Fruit fly (Drosophila melanogaster) whole organism, wandering third instar larva: ENCODE results near the gene CG1979.

Source experiments
- Abd-B ChIP-seq: fragments of >200 bp; optimal IDR thresholded peaks from 2 replicates; lab custom pipeline; 2017; ENCODE audit warnings: missing biosample characterization, missing genetic modification characterization
- CG9705 ChIP-seq: fragments of 200-800 bp; sonication (Bioruptor generic); optimal IDR thresholded peaks from 2 replicates; lab custom pipeline; 2018; ENCODE audit warnings: missing biosample characterization, mild to moderate bottlenecking, missing genetic modification characterization
- Dfd ChIP-seq: fragments of >200 bp; optimal IDR thresholded peaks from 2 replicates; lab custom pipeline; 2017; ENCODE audit warnings: missing biosample characterization, missing genetic modification characterization
- Hr78 ChIP-seq: fragments of >200 bp; optimal IDR thresholded peaks from 2 replicates; lab custom pipeline; 2017; ENCODE audit warnings: missing biosample characterization, missing genetic modification characterization
- Hr83 ChIP-seq: fragments of 200-300 bp; sonication (Bioruptor generic); optimal IDR thresholded peaks from 2 replicates; lab custom pipeline; 2016; ENCODE audit warnings: missing biosample characterization, mild to moderate bottlenecking, missing genetic modification characterization, moderate library complexity; ENCODE audit not compliant: poor library complexity, severe bottlenecking
- OdsH ChIP-seq: fragments of 200-800 bp; sonication (Bioruptor generic); optimal IDR thresholded peaks from 2 replicates; lab custom pipeline; 2016; ENCODE audit warnings: missing biosample characterization, mild to moderate bottlenecking, missing genetic modification characterization
- Vsx2 ChIP-seq: fragments of 200-300, 225-300 bp; sonication (Bioruptor generic); optimal IDR thresholded peaks from 2 replicates; lab custom pipeline; 2018; ENCODE audit warnings: missing biosample characterization, missing genetic modification characterization; ENCODE audit not compliant: partially characterized antibody
- br ChIP-seq: fragments of 200-800 bp; sonication (Bioruptor generic); optimal IDR thresholded peaks from 2 replicates; lab custom pipeline; 2016; ENCODE audit warnings: missing biosample characterization, missing genetic modification characterization
- dsf ChIP-seq: sonication (Bioruptor generic); optimal IDR thresholded peaks from 2 replicates; lab custom pipeline; 2016; ENCODE audit warnings: missing biosample characterization, missing genetic modification characterization, borderline replicate concordance
- h ChIP-seq: fragments of 200-800 bp; sonication (Bioruptor generic); optimal IDR thresholded peaks from 3 replicates; lab custom pipeline; 2016; ENCODE audit warnings: missing biosample characterization, mild to moderate bottlenecking, missing genetic modification characterization
- jim ChIP-seq: fragments of 175-275, 200-325 bp; sonication (Bioruptor generic); optimal IDR thresholded peaks from 2 replicates; lab custom pipeline; 2016; ENCODE audit warnings: missing biosample characterization, mild to moderate bottlenecking, missing genetic modification characterization
- lola ChIP-seq: fragments of >200 bp; optimal IDR thresholded peaks from 2 replicates; lab custom pipeline; 2017; ENCODE audit warnings: missing biosample characterization, missing genetic modification characterization
- psq ChIP-seq: fragments of 200-800 bp; sonication (Bioruptor generic); optimal IDR thresholded peaks from 3 replicates; lab custom pipeline; 2017; ENCODE audit warnings: missing biosample characterization, mild to moderate bottlenecking, missing genetic modification characterization, moderate library complexity
- tai ChIP-seq: sonication (Bioruptor generic); optimal IDR thresholded peaks from 2 replicates; lab custom pipeline; 2016; ENCODE audit warnings: missing biosample characterization, missing genetic modification characterization

- TF ChIP-seq OdsH (no peak), Abd-B (GFP tag; lab: Kevin White, UChicago) (no peak), Vsx2 (GFP tag; lab: Kevin White, UChicago) (no peak), tai (GFP tag; lab: Kevin White, UChicago) (no peak), Dfd (GFP tag; lab: Kevin White, UChicago) (no peak), dsf (GFP tag; lab: Kevin White, UChicago) (no peak), br (GFP tag; lab: Kevin White, UChicago) (no peak), Hr83 (GFP tag; lab: Kevin White, UChicago) (no peak), h (GFP tag; lab: Kevin White, UChicago) (no peak), Hr78 (GFP tag; lab: Kevin White, UChicago) (no peak), psq (GFP tag; lab: Kevin White, UChicago) (no peak), jim (GFP tag; lab: Kevin White, UChicago) (no peak), CG9705 (no peak), lola (GFP tag; lab: Kevin White, UChicago) (no peak)
Observed at dm6 chr3R:7094368-7094767, 40.0 kb downstream of the CG1979 start.
